Worm (Caenorhabditis elegans) whole organism, L4 larva: Measurements from ENCODE around the gene R07B1.6.

Source experiments
- egl-27 ChIP-seq: sonication (generic microtip); optimal IDR thresholded peaks from 3 replicates; lab custom pipeline; 2017; ENCODE audit warnings: missing biosample characterization, missing genetic modification reagents, missing genetic modification characterization
- lin-13 ChIP-seq: fragments of 150-350 bp; optimal IDR thresholded peaks from 2 replicates; lab custom pipeline; 2014; ENCODE audit warnings: missing biosample characterization, missing genetic modification reagents, missing genetic modification characterization
- lin-29 ChIP-seq: fragments of 200-800 bp; sonication (Bioruptor generic); IDR thresholded peaks from 2 replicates; pipeline ENCODE4 v1.3.6; 2022; ENCODE audit warnings: missing genetic modification reagents, missing genetic modification characterization, missing compliant biosample characterization
- nhr-25 ChIP-seq: sonication (generic microtip); optimal IDR thresholded peaks from 2 replicates; lab custom pipeline; 2017; ENCODE audit warnings: missing genetic modification characterization, mild to moderate bottlenecking, missing compliant biosample characterization, antibody characterized with exemption, moderate library complexity, borderline replicate concordance; ENCODE audit not compliant: insufficient read depth
- skn-1 ChIP-seq: fragments of 150-350 bp; optimal IDR thresholded peaks from 2 replicates; lab custom pipeline; 2014; ENCODE audit warnings: missing biosample characterization, missing genetic modification characterization
- ztf-11 ChIP-seq: fragments of 150-350 bp; optimal IDR thresholded peaks from 2 replicates; lab custom pipeline; 2014; ENCODE audit warnings: missing biosample characterization, missing genetic modification characterization

- no peak for TF ChIP-seq lin-29 (GFP tag; lab: Robert Waterston, UW)
- TF ChIP-seq egl-27 (tag; lab: Kevin White, UChicago), result no peak
- TF ChIP-seq lin-13 (GFP tag; lab: Kevin White, UChicago), result no peak
- TF ChIP-seq skn-1 (tag; lab: Kevin White, UChicago), result no peak
- no peak for TF ChIP-seq nhr-25 (tag; lab: Kevin White, UChicago)
- no peak for TF ChIP-seq ztf-11 (tag; lab: Kevin White, UChicago)
Observed at ce11 chrX:9858069-9858468, 8.4 kb upstream of the R07B1.6 start, which contains the start of gene scav-5.
